Worm (Caenorhabditis elegans) whole organism, young adult: Measurements from ENCODE around the gene Y56A3A.30.

Source experiments
- B0019.2 ChIP-seq: fragments of 200-800 bp; sonication (Bioruptor generic); conservative IDR thresholded peaks from 2 replicates; pipeline ENCODE4 v1.3.6; 2022; ENCODE audit warnings: missing genetic modification reagents, missing genetic modification characterization, missing compliant biosample characterization
- F55B11.4 ChIP-seq: sonication (generic microtip); optimal IDR thresholded peaks from 2 replicates; lab custom pipeline; 2016; ENCODE audit warnings: missing compliant biosample characterization, missing genetic modification characterization, borderline replicate concordance; ENCODE audit not compliant: insufficient read depth
- dpl-1 ChIP-seq: fragments of 150-350 bp; optimal IDR thresholded peaks from 2 replicates; lab custom pipeline; 2014; ENCODE audit warnings: missing biosample characterization, missing genetic modification reagents, missing genetic modification characterization
- fkh-3 ChIP-seq: sonication (generic microtip); optimal IDR thresholded peaks from 2 replicates; lab custom pipeline; 2016; ENCODE audit warnings: mild to moderate bottlenecking, missing genetic modification characterization, missing compliant biosample characterization
- madf-10 ChIP-seq: sonication (generic microtip); optimal IDR thresholded peaks from 2 replicates; lab custom pipeline; 2016; ENCODE audit warnings: mild to moderate bottlenecking, missing genetic modification characterization, missing compliant biosample characterization
- nhr-80 ChIP-seq: sonication (generic microtip); optimal IDR thresholded peaks from 2 replicates; lab custom pipeline; 2016; ENCODE audit warnings: missing genetic modification characterization, missing compliant biosample characterization
- rpc-1 ChIP-seq, 2 experiments: fragments of 150-350 bp in 1 of 2; sonication (generic microtip) in 1 of 2; optimal IDR thresholded peaks; 2 replicates each; lab custom pipeline; 2014 to 2018; ENCODE audit warnings: missing biosample characterization in 1 of 2, missing genetic modification characterization in 1 of 2, missing genetic modification reagents in 1 of 2, missing genotype in 1 of 2
- sea-2 ChIP-seq: fragments of 200-800 bp; sonication (Bioruptor generic); IDR thresholded peaks from 2 replicates; pipeline ENCODE4 v1.3.6; 2022; ENCODE audit warnings: missing genetic modification characterization, missing compliant biosample characterization
- snpc-3.4 ChIP-seq: sonication (generic microtip); optimal IDR thresholded peaks from 2 replicates; lab custom pipeline; 2017; ENCODE audit warnings: missing genetic modification characterization, mild to moderate bottlenecking, missing compliant biosample characterization, antibody characterized with exemption, moderate library complexity, missing genotype, missing genetic modification reagents
- ztf-3 ChIP-seq: fragments of 200-800 bp; sonication (Bioruptor generic); optimal IDR thresholded peaks from 2 replicates; lab custom pipeline; 2018; ENCODE audit warnings: mild to moderate bottlenecking, missing genetic modification characterization, missing compliant biosample characterization
- ztf-6 ChIP-seq: fragments of 200-800 bp; sonication (Bioruptor generic); IDR thresholded peaks from 2 replicates; pipeline ENCODE4 v1.3.6; 2022; ENCODE audit warnings: missing genetic modification reagents, missing genetic modification characterization, missing compliant biosample characterization

- TF ChIP-seq ztf-3 (GFP tag; lab: Kevin White, UChicago) (no peak), snpc-3.4 (tag; lab: Kevin White, UChicago) (no peak), madf-10 (tag; lab: Kevin White, UChicago) (no peak), F55B11.4 (tag; lab: Kevin White, UChicago) (no peak), sea-2 (GFP tag; lab: Robert Waterston, UW) (no peak), dpl-1 (GFP tag; lab: Kevin White, UChicago) (no peak), rpc-1 (optimal IDR thresholded peaks at IDR 0.05; lab: Kevin White, UChicago) (no peak), rpc-1 (tag; optimal IDR thresholded peaks at IDR 0.05; lab: Kevin White, UChicago) (no peak), B0019.2 (GFP tag; lab: Robert Waterston, UW) (no peak), fkh-3 (tag; lab: Kevin White, UChicago) (no peak), nhr-80 (tag; lab: Kevin White, UChicago) (no peak), ztf-6 (no peak)
Observed at ce11 chrIII:11954150-11954549, 24.7 kb downstream of the Y56A3A.30 start.
